Fruit fly (Drosophila melanogaster) ovary, adult (tissue): ENCODE results near the gene CG5509.

Experiments
- CG17801 ChIP-seq: fragments of 200-800 bp; optimal IDR thresholded peaks from 2 replicates; lab custom pipeline; 2019; ENCODE audit warnings: missing biosample characterization, mild to moderate bottlenecking, missing genetic modification characterization, moderate library complexity; ENCODE audit not compliant: partially characterized antibody

Gene CG5509

DNA sequence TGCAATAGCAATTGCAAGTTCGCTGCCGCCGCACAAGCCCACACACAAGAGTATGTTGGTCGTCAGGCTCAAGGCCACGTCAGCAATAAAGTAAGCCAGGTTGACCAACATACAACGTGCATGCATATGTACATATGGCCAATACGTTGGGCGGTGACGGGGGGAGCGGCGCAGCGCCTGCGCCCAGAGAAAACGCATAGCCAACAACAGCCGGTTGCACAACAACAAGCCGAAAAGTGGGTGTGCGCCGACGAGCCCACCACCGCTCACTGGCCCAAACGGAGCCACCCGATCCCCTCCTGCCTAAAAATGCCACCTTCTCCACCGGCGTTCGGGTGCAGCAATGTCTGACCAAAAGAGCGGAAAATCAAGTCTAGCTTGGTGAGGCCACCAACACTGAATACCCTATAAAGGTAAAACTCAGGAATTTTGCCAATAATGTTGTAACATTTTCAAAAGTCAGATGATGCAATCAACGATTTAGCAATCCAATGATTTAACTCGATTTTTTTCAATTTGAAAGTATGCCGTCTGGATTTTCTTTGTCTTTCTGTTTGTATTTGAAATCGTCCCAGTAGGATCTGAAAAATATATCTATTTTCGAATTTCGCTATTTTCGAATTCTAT lies at the start of gene CG5509:
Gene CG5509 (plus strand): TSS at position 577 of the 627 bp plus-strand sequence.
- no peak for TF ChIP-seq CG17801 (GFP tag; lab: Kevin White, UChicago)

DNA sequence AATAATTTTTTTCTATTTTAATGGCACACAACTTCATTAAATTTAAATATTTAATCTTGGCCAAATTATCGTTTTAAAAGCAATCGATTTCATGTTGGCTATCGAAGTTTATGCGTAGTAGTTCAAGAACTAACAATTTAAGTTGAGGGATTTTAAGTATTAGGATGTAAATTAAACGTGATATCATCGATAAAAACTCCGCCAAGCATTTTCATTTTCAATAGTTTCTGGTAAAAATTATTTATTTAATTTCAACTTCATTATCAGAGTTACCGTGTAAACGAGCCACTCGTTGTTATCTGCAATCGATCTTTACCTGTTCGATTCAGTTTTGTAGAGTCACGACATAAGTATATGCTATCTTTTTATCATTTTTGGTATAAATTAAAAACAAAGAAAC lies 49.3 kb upstream of the CG5509 start:
- TF ChIP-seq CG17801 (GFP tag; lab: Kevin White, UChicago), result peak; percentile 100

DNA sequence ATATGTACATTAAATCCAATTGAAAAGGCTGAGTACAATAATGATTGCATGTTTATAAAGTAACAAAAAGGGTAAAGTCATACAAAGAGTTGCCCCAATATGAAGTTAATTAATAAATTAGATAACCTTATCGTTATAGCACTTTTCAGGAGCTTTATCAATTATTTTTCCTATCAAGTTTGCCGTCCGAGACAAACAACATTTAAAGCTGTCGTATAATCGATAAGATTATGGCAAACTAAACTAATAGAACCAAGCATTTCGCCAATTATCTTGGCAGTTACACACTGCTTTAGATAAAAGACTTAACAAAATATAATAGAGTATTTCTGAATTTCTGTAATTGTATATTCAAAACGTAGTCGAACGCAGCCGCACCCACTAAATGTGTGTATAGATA lies 47.1 kb upstream of the CG5509 start:
- TF ChIP-seq CG17801 (GFP tag; lab: Kevin White, UChicago), result no peak

DNA sequence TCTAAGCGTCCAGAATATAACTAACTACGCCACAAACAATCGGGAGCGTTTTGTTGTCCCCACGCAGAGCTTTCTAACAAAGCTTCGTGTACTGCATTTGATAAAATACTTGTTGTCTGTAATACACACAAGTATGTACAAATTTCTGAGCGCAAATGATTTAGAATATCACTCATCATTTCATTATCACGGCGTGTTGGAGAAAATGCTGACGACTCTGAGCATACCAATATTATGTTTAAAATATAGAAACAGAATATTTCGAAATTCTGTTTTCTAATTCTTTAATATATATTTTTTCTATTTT lies 46.4 kb upstream of the CG5509 start, which contains the start of gene Cyp9f2:
Gene Cyp9f2 (minus strand): TSS at position 101 of the 307 bp plus-strand sequence.
- no peak for TF ChIP-seq CG17801 (GFP tag; lab: Kevin White, UChicago)

DNA sequence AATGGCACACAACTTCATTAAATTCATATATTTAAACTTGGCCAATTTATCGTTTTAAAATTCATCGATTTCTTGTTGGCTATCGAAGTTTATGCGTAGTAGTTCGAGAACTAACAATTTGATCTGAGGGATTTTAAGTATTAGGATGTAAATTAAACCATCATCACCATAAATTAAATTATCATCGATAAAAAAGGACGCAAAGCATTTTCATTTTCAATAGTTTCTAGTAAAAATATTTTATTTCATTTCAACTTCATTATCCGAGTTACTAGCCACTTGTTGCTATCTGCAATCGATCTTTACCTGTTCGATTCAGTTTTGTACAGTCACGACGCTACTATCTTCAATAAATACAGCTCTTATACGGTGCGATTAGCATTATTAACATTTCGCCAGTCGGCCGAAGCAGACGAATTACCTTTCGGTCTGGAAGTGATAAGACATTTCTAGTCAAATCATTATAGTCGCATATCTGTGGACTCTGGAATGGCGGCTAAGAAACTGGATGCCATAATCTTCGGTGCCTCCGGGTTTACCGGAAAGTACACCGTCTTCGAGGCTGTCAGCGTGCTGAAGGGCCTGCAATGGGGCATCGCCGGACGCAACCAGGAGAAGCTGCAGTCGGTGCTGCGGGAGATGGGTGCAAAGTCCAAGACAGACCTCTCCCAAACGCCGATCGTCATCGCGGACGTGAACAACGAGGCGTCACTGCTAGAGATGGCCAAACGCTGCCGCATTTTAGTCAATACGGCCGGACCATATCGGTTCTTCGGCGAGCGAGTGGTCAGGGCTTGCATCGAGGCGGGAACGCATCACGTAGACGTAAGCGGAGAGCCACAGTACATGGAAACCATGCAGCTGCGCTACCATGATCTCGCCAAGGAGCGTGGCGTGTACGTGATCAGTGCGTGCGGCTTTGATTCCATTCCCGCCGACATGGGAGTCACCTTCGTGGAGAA lies 45.7 kb upstream of the CG5509 start, which contains the start of gene CG5167:
Gene CG5167 (plus strand): TSS at position 298 of the 962 bp plus-strand sequence.
- TF ChIP-seq CG17801 (GFP tag; lab: Kevin White, UChicago), result peak; percentile 75

DNA sequence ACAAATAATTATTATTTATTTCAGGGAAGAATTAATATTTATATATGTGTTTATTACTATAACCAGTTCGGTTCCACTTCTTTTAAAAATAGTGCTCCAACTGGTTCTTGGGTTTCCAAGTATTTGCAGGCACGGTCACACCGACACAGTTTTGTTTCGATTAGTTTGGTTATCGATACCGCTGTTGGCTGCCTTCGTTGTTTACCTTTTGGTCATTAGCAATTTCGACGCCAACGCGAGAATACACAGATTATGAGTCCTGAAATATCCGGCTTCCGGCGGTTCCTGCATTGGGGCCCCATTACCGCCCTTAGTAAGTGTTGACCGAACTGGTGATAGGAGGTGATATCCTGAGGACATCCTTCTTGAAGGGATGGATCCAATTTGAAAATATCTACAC lies 44.1 kb upstream of the CG5509 start, which contains the start of gene CG5196:
Gene CG5196 (plus strand): TSS at position 157 of the 400 bp plus-strand sequence.
- TF ChIP-seq CG17801 (GFP tag; lab: Kevin White, UChicago), result peak; percentile 25

DNA sequence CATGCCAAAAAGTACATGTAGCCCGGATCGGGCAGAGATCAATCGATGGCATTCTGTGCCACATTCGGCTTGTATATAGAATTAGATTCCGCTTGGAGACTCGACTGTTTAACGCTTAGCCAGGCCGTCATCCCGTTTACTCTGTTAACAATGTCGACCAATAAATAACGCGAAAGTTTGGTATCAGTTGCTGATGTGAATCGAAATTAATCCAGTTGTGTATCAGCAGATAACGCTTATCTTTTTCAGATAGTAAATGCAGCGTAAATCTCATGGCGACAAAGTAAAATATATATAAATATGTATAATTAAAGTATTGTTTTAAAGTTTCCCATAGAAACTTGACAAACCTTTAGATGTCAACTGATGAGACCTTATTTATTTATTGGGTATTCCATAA lies 40.8 kb upstream of the CG5509 start:
- TF ChIP-seq CG17801 (GFP tag; lab: Kevin White, UChicago), result no peak

DNA sequence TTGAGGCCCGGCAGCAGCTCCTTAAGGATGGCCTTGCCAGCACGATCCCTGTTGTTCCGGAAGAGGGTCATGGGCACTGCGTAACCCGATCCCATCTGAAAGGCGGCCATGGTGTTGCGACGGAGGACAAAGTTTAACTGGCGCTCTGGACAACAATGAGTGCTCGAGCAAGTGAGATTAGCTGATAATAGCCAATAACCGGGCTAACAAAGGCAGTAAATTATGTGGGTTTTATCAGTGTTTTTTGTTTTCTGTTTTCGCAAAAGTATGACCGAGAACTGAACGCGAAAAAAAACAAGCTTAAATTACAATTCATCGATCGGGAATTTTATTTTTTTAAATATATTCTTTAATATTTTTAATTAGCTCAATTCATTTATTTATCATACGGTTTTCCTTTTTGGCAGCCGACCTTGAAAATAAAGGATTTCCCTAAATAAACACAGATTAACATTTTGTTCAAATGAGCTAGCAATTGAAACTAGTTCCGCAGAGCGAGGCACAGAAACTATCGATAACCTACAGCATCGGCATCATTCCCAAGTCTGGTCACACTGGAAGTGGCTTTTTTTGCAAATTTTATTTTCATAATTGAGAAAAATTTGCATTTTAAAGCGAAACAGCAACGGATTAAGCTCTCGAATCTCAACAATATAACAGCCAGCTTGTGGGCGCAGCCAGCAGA lies 38.8 kb upstream of the CG5509 start, which contains the start of the genes Dip-C and pps:
Gene Dip-C (minus strand): TSS at position 486 of the 685 bp plus-strand sequence.
Gene pps (plus strand): TSS at position 555 of the 685 bp plus-strand sequence.
- peak; percentile 41 for TF ChIP-seq CG17801 (GFP tag; lab: Kevin White, UChicago)

DNA sequence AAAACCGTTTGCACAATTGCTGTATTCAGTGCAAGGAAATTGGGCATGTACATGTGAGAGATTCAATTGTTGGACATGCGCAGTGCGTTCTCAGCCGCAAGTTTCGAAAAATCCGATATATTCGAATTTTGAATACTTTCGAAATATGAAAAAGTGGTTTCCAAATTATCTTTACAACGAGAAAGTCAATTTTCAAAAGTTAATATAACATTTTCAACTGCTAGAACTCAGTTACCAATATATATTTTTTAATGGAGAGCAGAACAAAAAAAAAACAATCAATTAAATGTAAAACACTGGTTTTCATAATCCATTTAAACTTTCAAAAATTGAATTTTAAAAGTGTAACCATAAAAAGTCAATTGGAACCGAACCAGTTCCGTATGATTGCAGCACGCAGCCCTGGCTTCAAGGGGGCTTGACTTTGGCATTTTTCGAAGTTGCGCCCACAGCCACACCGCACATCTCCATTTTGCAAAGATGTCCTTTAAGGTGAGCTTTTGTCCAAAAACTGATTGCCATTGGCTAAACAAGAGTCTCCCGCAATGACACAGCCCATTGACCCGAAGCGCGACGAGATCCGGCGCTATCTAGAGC lies 29.8 kb upstream of the CG5509 start, which contains the start of the genes Scgbeta and CG17202:
Gene Scgbeta (minus strand): TSS at position 51 of the 597 bp plus-strand sequence.
Gene CG17202 (plus strand): TSS at position 390 of the 597 bp plus-strand sequence.
- no peak for TF ChIP-seq CG17801 (GFP tag; lab: Kevin White, UChicago)

DNA sequence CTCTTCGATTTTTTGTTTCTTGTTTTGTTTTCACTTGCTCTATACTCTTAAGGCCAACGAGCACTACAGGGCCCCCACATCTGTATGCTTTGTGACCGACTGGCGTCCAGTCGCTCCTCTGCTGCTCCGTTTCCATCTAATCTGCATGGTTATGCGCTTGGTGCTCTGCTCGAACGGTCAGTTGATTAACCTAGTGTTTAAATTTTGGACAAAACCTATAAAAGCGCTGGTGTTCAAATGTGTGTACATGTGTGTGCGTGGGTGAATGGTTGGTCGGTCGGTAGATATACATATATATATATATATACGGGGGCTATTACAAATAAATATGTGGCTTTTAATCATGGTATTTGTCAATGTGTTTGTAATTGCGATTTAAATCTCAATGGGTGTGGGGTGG lies 28.3 kb upstream of the CG5509 start:
- TF ChIP-seq CG17801 (GFP tag; lab: Kevin White, UChicago), result no peak

DNA sequence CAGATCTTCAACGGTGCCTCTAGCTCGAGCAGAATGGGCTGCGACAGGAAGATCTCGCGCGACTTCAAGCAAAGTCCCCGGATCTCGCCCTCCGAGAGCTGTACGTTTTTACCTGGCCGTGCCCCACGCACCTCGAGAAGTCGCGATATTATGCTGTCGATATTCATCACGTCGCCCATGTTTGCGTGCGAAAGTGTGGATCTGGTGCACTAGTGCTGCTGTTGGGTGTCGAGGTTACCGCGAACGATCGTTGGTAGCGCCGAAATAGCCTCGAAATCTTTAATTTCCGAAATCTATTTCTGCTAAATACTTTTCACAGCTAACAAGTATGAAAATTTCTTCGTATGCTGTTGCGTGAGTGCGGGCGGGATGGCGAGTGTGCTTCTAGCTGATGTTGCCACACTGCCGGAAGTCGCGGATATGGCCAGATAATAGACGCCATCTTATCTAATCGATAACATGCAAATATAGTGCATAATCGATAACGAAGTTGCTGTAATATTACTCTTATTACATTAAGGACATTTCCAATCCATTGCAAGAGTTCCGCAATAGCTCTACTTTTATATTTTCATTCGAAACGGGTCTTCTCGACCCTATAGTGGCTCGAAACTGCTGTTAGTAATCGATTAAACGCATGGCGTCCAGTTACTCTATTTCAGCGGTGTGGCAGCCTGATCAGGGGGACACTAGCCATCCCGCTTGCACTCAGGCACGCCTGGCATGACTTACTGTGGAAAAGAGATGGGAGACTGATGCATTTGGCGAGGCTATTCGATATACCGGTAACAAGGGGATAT lies 26.6 kb upstream of the CG5509 start, which contains the start of gene Pp1-87B:
Gene Pp1-87B (minus strand): TSS at position 408 of the 800 bp plus-strand sequence.
- TF ChIP-seq CG17801 (GFP tag; lab: Kevin White, UChicago), result no peak

DNA sequence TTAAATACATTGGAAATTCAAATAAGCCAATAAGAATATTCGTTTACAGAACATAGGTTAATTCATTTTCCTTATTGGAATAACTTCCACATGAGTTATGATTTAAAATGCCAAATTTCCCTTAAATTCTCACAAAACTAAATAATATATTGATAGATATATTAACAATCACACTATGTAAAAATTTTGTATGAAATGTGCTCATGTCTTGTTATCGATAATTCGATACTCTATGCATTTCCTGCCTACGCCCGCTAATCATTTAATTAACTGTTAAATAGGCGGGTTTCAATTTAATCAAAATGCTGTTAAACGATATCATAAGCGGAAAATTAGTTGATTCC lies 26.0 kb upstream of the CG5509 start, which contains the start of gene NANS:
Gene NANS (plus strand): TSS at position 269 of the 344 bp plus-strand sequence.
- TF ChIP-seq CG17801 (GFP tag; lab: Kevin White, UChicago), result no peak

DNA sequence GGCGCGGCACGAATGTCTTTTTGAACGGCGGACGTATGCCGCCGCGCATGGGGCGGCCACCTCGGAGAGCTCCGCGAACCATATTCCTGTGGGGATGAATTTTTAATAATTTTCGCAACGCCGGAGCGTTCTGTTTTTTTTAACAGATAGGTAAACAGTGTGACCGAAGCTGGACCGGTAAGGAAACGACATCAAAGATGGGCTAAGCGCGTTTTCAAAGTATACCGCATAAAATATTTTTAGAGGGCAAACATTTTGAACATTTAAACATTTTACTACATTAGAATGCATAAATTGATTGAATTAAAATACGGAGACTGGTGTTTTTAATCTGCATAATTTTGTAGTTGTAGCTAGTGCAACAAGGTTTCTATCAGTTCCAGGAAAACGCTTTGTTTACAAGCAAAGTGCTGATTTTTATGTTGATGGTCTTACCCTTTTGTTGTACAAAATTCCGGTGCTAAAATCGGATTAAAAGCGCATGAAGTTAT lies 23.1 kb upstream of the CG5509 start, which contains the start of the genes CG5641 and CG5245:
Gene CG5641 (minus strand): TSS at position 163 of the 491 bp plus-strand sequence.
Gene CG5245 (plus strand): TSS at position 441 of the 491 bp plus-strand sequence.
- TF ChIP-seq CG17801 (GFP tag; lab: Kevin White, UChicago), result no peak
